Worm (Caenorhabditis elegans) whole organism, L1 larva: ENCODE data around the gene C01G5.3.

ENCODE experiments used
- aly-2 ChIP-seq: fragments of 150-350 bp; optimal IDR thresholded peaks from 2 replicates; lab custom pipeline; 2014; ENCODE audit warnings: missing biosample characterization, missing genetic modification characterization
- ceh-82 ChIP-seq, 3 experiments: fragments of 150-350 bp in 1 of 3; sonication (generic microtip) in 2 of 3; optimal IDR thresholded peaks; 2 replicates each; lab custom pipeline; 2014 to 2017; ENCODE audit warnings: missing biosample characterization in 3 of 3, missing genetic modification characterization in 3 of 3
- fkh-10 ChIP-seq: sonication (generic microtip); optimal IDR thresholded peaks from 2 replicates; lab custom pipeline; 2017; ENCODE audit warnings: missing biosample characterization, missing genetic modification reagents, missing genetic modification characterization
- lir-3 ChIP-seq: sonication (generic microtip); optimal IDR thresholded peaks from 2 replicates; lab custom pipeline; 2016; ENCODE audit warnings: mild to moderate bottlenecking, missing genetic modification characterization, moderate library complexity, missing compliant biosample characterization; ENCODE audit not compliant: poor library complexity
- mdl-1 ChIP-seq, 2 experiments: fragments of 150-350 bp; optimal IDR thresholded peaks; 2 replicates each; lab custom pipeline; 2014 to 2017; ENCODE audit warnings: missing biosample characterization in 2 of 2, missing genetic modification characterization in 2 of 2, inconsistent platforms in 1 of 2
- nhr-19 ChIP-seq: fragments of 200-800 bp; sonication (Bioruptor generic); conservative IDR thresholded peaks from 2 replicates; pipeline ENCODE4 v1.3.6; 2022; ENCODE audit warnings: missing genetic modification characterization, missing compliant biosample characterization
- pqm-1 ChIP-seq: sonication (generic microtip); optimal IDR thresholded peaks from 3 replicates; lab custom pipeline; 2017; ENCODE audit warnings: missing biosample characterization, missing genetic modification characterization
- zag-1 ChIP-seq: fragments of 150-350 bp; optimal IDR thresholded peaks from 2 replicates; lab custom pipeline; 2014; ENCODE audit warnings: missing biosample characterization, missing genetic modification characterization

DNA sequence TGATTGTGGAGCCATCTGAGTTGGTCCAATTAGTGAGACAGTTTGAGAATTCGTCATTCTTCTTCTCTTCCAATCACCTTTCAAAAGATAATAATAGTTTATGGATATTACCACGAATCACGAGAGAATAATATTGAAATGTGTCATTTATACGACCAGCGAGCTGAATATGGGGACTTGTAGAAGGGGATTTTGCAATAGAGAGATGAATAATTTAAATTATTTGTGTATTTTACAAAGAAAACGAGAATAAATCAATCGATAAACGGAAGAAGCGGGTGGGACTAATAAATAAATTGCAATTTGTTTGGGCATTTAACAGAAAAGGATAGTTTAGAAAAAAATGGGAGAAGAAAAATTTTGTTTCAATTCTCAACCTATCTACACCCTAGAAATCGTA, 46.6 kb downstream of the C01G5.3 start, which contains the start of gene odr-8:
- TF ChIP-seq zag-1 = no peak
- TF ChIP-seq fkh-10 (GFP tag; lab: Kevin White, UChicago) = no peak
- no peak for TF ChIP-seq nhr-19 (GFP tag; lab: Robert Waterston, UW)
- no peak for TF ChIP-seq aly-2 (tag; lab: Kevin White, UChicago)
- no peak for TF ChIP-seq mdl-1 (tag; optimal IDR thresholded peaks at IDR 0.05; lab: Kevin White, UChicago)
- no peak for TF ChIP-seq pqm-1 (tag; lab: Kevin White, UChicago)
- no peak for TF ChIP-seq lir-3
- TF ChIP-seq ceh-82 (tag; optimal IDR thresholded peaks at IDR 0.05; lab: Kevin White, UChicago) = no peak
